5 worm cellular contexts compared by ENCODE assay signal in the genomic region with DNA sequence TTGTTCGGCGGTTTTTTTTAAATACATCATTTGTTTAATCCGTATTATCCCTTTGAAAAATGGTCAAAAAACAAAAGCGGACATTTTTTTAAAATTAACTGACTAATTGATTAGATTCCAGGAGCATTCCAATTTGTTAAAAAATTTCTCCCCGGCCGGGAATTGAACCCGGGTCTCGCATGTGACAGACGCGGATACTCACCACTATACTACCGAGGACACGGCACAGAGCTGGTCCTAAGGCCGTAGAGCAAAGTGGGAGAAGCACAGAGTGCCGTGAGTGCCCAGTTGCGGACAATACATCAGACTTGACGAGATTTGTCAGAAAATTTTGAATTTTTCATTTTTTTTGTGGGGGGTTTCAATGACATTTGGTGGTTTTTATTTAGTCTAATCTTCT.
TF ChIP-seq lines count a peak whose summit lies in the region.

No protein-coding gene starts in this region.

TF ChIP-seq in whole organism, L1 larva, 84 proteins besides CTCF, POLR2A, EP300 and RAD21:
- TF ChIP-seq hlh-4 (tag; optimal IDR thresholded peaks at IDR 0.05; lab: Kevin White, UChicago): no peak
- no peak for TF ChIP-seq swsn-7 (tag; optimal IDR thresholded peaks at IDR 0.05; lab: Kevin White, UChicago)
- TF ChIP-seq sox-4 (tag; optimal IDR thresholded peaks at IDR 0.05; lab: Kevin White, UChicago): no peak
- TF ChIP-seq ceh-63 (GFP tag; optimal IDR thresholded peaks at IDR 0.05; lab: Kevin White, UChicago): no peak
- no peak for TF ChIP-seq ztf-11 (tag; optimal IDR thresholded peaks at IDR 0.05; lab: Kevin White, UChicago)
- peak; percentile 6 for TF ChIP-seq nhr-71 (tag; optimal IDR thresholded peaks at IDR 0.05; lab: Kevin White, UChicago)
- no peak for TF ChIP-seq C16A3.4 (tag; optimal IDR thresholded peaks at IDR 0.05; lab: Kevin White, UChicago)
- no peak for TF ChIP-seq nhr-12 (tag; optimal IDR thresholded peaks at IDR 0.05; lab: Kevin White, UChicago)
- peak in 1 of 2 experiments; percentile 48 for TF ChIP-seq efl-1 (optimal IDR thresholded peaks at IDR 0.05; lab: Kevin White, UChicago)
- peak in 1 of 2 experiments; percentile 3 for TF ChIP-seq efl-1 (GFP tag; optimal IDR thresholded peaks at IDR 0.05 in 1 of 2; lab: Kevin White, UChicago)
- TF ChIP-seq rnt-1 (tag; optimal IDR thresholded peaks at IDR 0.05; lab: Kevin White, UChicago): peak; percentile 9
- TF ChIP-seq xbp-1 (tag; optimal IDR thresholded peaks at IDR 0.05; lab: Kevin White, UChicago): no peak
- TF ChIP-seq hpl-2 (GFP tag; optimal IDR thresholded peaks at IDR 0.05; lab: Kevin White, UChicago): peak; percentile 4

TF ChIP-seq in whole organism, L3 larva, 47 proteins besides CTCF, POLR2A, EP300 and RAD21 (continues in another document):
- TF ChIP-seq nhr-67 (tag; optimal IDR thresholded peaks at IDR 0.05; lab: Kevin White, UChicago): no peak
- no peak for TF ChIP-seq fkh-2 (tag; optimal IDR thresholded peaks at IDR 0.05; lab: Kevin White, UChicago)
- no peak for TF ChIP-seq ceh-16 (tag; optimal IDR thresholded peaks at IDR 0.05; lab: Kevin White, UChicago)
- TF ChIP-seq hmg-11 (tag; optimal IDR thresholded peaks at IDR 0.05; lab: Kevin White, UChicago): peak; percentile 16
- no peak for TF ChIP-seq nhr-28 (tag; optimal IDR thresholded peaks at IDR 0.05; lab: Kevin White, UChicago)
- no peak for TF ChIP-seq ama-1 (optimal IDR thresholded peaks at IDR 0.05; lab: Kevin White, UChicago)
- TF ChIP-seq pqm-1 (tag; optimal IDR thresholded peaks at IDR 0.05; lab: Kevin White, UChicago): no peak
- TF ChIP-seq fos-1 (tag; optimal IDR thresholded peaks at IDR 0.05; lab: Kevin White, UChicago): no peak
- no peak for TF ChIP-seq ceh-9 (tag; optimal IDR thresholded peaks at IDR 0.05; lab: Kevin White, UChicago)
- TF ChIP-seq unc-39 (tag; optimal IDR thresholded peaks at IDR 0.05; lab: Kevin White, UChicago): no peak
- no peak for TF ChIP-seq lsy-12 (tag; optimal IDR thresholded peaks at IDR 0.05; lab: Kevin White, UChicago)
- TF ChIP-seq nhr-237 (tag; optimal IDR thresholded peaks at IDR 0.05; lab: Kevin White, UChicago): no peak
- TF ChIP-seq lin-15B (tag; optimal IDR thresholded peaks at IDR 0.05; lab: Kevin White, UChicago): peak; percentile 14
- TF ChIP-seq nhr-25 (tag; optimal IDR thresholded peaks at IDR 0.05; lab: Kevin White, UChicago): no peak
- peak; percentile 16 for TF ChIP-seq nfya-1 (tag; optimal IDR thresholded peaks at IDR 0.05; lab: Kevin White, UChicago; ENCODE audit: insufficient read depth)
- TF ChIP-seq nhr-12 (tag; optimal IDR thresholded peaks at IDR 0.05; lab: Kevin White, UChicago): no peak
- no peak for TF ChIP-seq egl-5 (tag; optimal IDR thresholded peaks at IDR 0.05; lab: Kevin White, UChicago)
- TF ChIP-seq snpc-4 (tag; optimal IDR thresholded peaks at IDR 0.05; lab: Kevin White, UChicago): no peak
- TF ChIP-seq elt-2 (tag; optimal IDR thresholded peaks at IDR 0.05; lab: Kevin White, UChicago): peak; percentile 19
- TF ChIP-seq mml-1 (tag; optimal IDR thresholded peaks at IDR 0.05; lab: Kevin White, UChicago): no peak

TF ChIP-seq in whole organism, early embryonic, 17 proteins besides CTCF, POLR2A, EP300 and RAD21:
- peak; percentile 38; the same call in 1 of the 2 replicates for TF ChIP-seq scrt-1 (GFP tag; IDR thresholded peaks at IDR 0.05; lab: Robert Waterston, UW)
- TF ChIP-seq pes-1 (GFP tag; IDR thresholded peaks at IDR 0.05; lab: Robert Waterston, UW): peak; percentile 54; the same call in 1 of the 2 replicates
- no peak for TF ChIP-seq tbx-11 (GFP tag; IDR thresholded peaks at IDR 0.05; lab: Robert Waterston, UW)
- 0 out of 2 replicates have a peak, but pooled peaks have one; percentile 13 for TF ChIP-seq flt-1 (GFP tag; IDR thresholded peaks at IDR 0.05; lab: Robert Waterston, UW)
TF ChIP-seq in whole organism, early embryonic: peak in this region for 3.

TF ChIP-seq in whole organism, midembryonic, 9 proteins besides CTCF, POLR2A, EP300 and RAD21:
- TF ChIP-seq T22C8.4 (GFP tag; IDR thresholded peaks at IDR 0.05; lab: Robert Waterston, UW): no peak
- TF ChIP-seq flt-1 (GFP tag; IDR thresholded peaks at IDR 0.05; lab: Robert Waterston, UW): no peak
- TF ChIP-seq tab-1 (GFP tag; IDR thresholded peaks at IDR 0.05; lab: Robert Waterston, UW): peak; percentile 69; the same call in 1 of the 2 replicates
- peak; percentile 69; the same call in 1 of the 2 replicates for TF ChIP-seq ztf-23 (GFP tag; IDR thresholded peaks at IDR 0.05; lab: Robert Waterston, UW)
- TF ChIP-seq ref-1 (GFP tag; conservative IDR thresholded peaks at IDR 0.05; lab: Robert Waterston, UW): no peak
- TF ChIP-seq cog-1 (tag; optimal IDR thresholded peaks at IDR 0.05; lab: Kevin White, UChicago): no peak
- peak; percentile 55; the same call in 1 of the 2 replicates for TF ChIP-seq ztf-29 (GFP tag; IDR thresholded peaks at IDR 0.05; lab: Robert Waterston, UW)
- TF ChIP-seq klf-2 (GFP tag; conservative IDR thresholded peaks at IDR 0.05; lab: Robert Waterston, UW): no peak
- TF ChIP-seq med-1 (GFP tag; optimal IDR thresholded peaks at IDR 0.05; lab: Kevin White, UChicago; ENCODE audit: insufficient read depth): no peak
TF ChIP-seq in whole organism, midembryonic: peak in this region for 3.

TF ChIP-seq in whole organism, young adult, 124 proteins besides CTCF, POLR2A, EP300 and RAD21 (continues in another document):
- TF ChIP-seq efl-1 (GFP tag; optimal IDR thresholded peaks at IDR 0.05; lab: Kevin White, UChicago): no peak
- no peak for TF ChIP-seq ama-1 (optimal IDR thresholded peaks at IDR 0.05; lab: Kevin White, UChicago)
- peak in 1 of 2 experiments; percentile 54 for TF ChIP-seq ama-1 (GFP tag; optimal IDR thresholded peaks at IDR 0.05; lab: Kevin White, UChicago)
- no peak for TF ChIP-seq ceh-79 (tag; optimal IDR thresholded peaks at IDR 0.05; lab: Kevin White, UChicago)
- TF ChIP-seq ZK185.1 (tag; optimal IDR thresholded peaks at IDR 0.05; lab: Kevin White, UChicago; ENCODE audit: poor library complexity, severe bottlenecking): peak; percentile 12
- no peak for TF ChIP-seq K12H6.12 (tag; optimal IDR thresholded peaks at IDR 0.05; lab: Kevin White, UChicago)
- TF ChIP-seq F10E7.11 (tag; optimal IDR thresholded peaks at IDR 0.05; lab: Kevin White, UChicago): no peak
- TF ChIP-seq ceh-58 (GFP tag; IDR thresholded peaks at IDR 0.05; lab: Robert Waterston, UW): no peak
- 0 out of 2 replicates have a peak, but pooled peaks have one; percentile 25 for TF ChIP-seq ztf-28 (GFP tag; IDR thresholded peaks at IDR 0.05; lab: Robert Waterston, UW)
- no peak for TF ChIP-seq Y67H2A.10 (GFP tag; conservative IDR thresholded peaks at IDR 0.05; lab: Robert Waterston, UW)
- 0 out of 2 replicates have a peak, but pooled peaks have one; percentile 28 for TF ChIP-seq K11D2.4 (GFP tag; IDR thresholded peaks at IDR 0.05; lab: Robert Waterston, UW)
- TF ChIP-seq lir-1 (GFP tag; conservative IDR thresholded peaks at IDR 0.05; lab: Robert Waterston, UW): no peak
- TF ChIP-seq nfya-2 (GFP tag; IDR thresholded peaks at IDR 0.05; lab: Robert Waterston, UW): no peak
- 0 out of 2 replicates have a peak, but pooled peaks have one; percentile 19 for TF ChIP-seq Y53G8AR.9 (GFP tag; conservative IDR thresholded peaks at IDR 0.05; lab: Robert Waterston, UW)
- TF ChIP-seq ets-4 (GFP tag; optimal IDR thresholded peaks at IDR 0.05; lab: Kevin White, UChicago): no peak
- TF ChIP-seq tbp1 (GFP tag; optimal IDR thresholded peaks at IDR 0.05; lab: Kevin White, UChicago): peak; percentile 94
- TF ChIP-seq nhr-27 (tag; optimal IDR thresholded peaks at IDR 0.05; lab: Kevin White, UChicago): no peak
- TF ChIP-seq nhr-80 (tag; optimal IDR thresholded peaks at IDR 0.05; lab: Kevin White, UChicago): peak; percentile 23
- no peak for TF ChIP-seq hmg-20 (GFP tag; IDR thresholded peaks at IDR 0.05; lab: Robert Waterston, UW)
- TF ChIP-seq ztf-18 (tag; optimal IDR thresholded peaks at IDR 0.05; lab: Kevin White, UChicago): peak; percentile 69
- no peak for TF ChIP-seq nhr-179 (tag; optimal IDR thresholded peaks at IDR 0.05; lab: Kevin White, UChicago)
- no peak for TF ChIP-seq unc-130 (GFP tag; optimal IDR thresholded peaks at IDR 0.05; lab: Kevin White, UChicago)
- TF ChIP-seq F49E8.2 (tag; optimal IDR thresholded peaks at IDR 0.05; lab: Kevin White, UChicago; ENCODE audit: insufficient read depth): peak; percentile 68
- TF ChIP-seq T07F8.4 (tag; optimal IDR thresholded peaks at IDR 0.05; lab: Kevin White, UChicago): peak; percentile 1
- TF ChIP-seq bed-2 (GFP tag; IDR thresholded peaks at IDR 0.05; lab: Robert Waterston, UW): no peak
- peak; percentile 63 for TF ChIP-seq madf-6 (GFP tag; IDR thresholded peaks at IDR 0.05; lab: Robert Waterston, UW)
- TF ChIP-seq him-1 (tag; optimal IDR thresholded peaks at IDR 0.05; lab: Kevin White, UChicago): peak; percentile 46
- TF ChIP-seq F55B11.4 (tag; optimal IDR thresholded peaks at IDR 0.05; lab: Kevin White, UChicago; ENCODE audit: borderline replicate concordance, insufficient read depth): no peak
- no peak for TF ChIP-seq mel-28 (tag; optimal IDR thresholded peaks at IDR 0.05; lab: Kevin White, UChicago; ENCODE audit: borderline replicate concordance)
- 0 out of 2 replicates have a peak, but pooled peaks have one; percentile 57 for TF ChIP-seq ceh-40 (GFP tag; IDR thresholded peaks at IDR 0.05; lab: Robert Waterston, UW)
- no peak for TF ChIP-seq hlh-12 (tag; optimal IDR thresholded peaks at IDR 0.05; lab: Kevin White, UChicago)
- no peak for TF ChIP-seq snpc-1.1 (tag; optimal IDR thresholded peaks at IDR 0.05; lab: Kevin White, UChicago; ENCODE audit: insufficient read depth)
- TF ChIP-seq F23B12.7 (tag; optimal IDR thresholded peaks at IDR 0.05; lab: Kevin White, UChicago; ENCODE audit: insufficient read depth): peak; percentile 79
- TF ChIP-seq hlh-26 (GFP tag; conservative IDR thresholded peaks at IDR 0.05; lab: Robert Waterston, UW): no peak
- no peak for TF ChIP-seq akir-1 (GFP tag; optimal IDR thresholded peaks at IDR 0.05; lab: Kevin White, UChicago)
- peak; percentile 77 for TF ChIP-seq D2030.7 (GFP tag; IDR thresholded peaks at IDR 0.05; lab: Robert Waterston, UW)
- no peak for TF ChIP-seq zim-3 (tag; optimal IDR thresholded peaks at IDR 0.05; lab: Kevin White, UChicago)
- TF ChIP-seq lin-35 (GFP tag; optimal IDR thresholded peaks at IDR 0.05; lab: Kevin White, UChicago): peak in 1 of 3 experiments; percentile 27
- TF ChIP-seq snpc-4 (GFP tag; optimal IDR thresholded peaks at IDR 0.05; lab: Kevin White, UChicago): peak; percentile 59
- TF ChIP-seq snpc-4 (tag; optimal IDR thresholded peaks at IDR 0.05; lab: Kevin White, UChicago): peak in 3 of 4 experiments; percentile 15 to 56 (median 26)
- TF ChIP-seq somi-1 (GFP tag; optimal IDR thresholded peaks at IDR 0.05; lab: Kevin White, UChicago): no peak
- TF ChIP-seq B0019.2 (GFP tag; conservative IDR thresholded peaks at IDR 0.05; lab: Robert Waterston, UW): no peak
- no peak for TF ChIP-seq lag-1 (GFP tag; IDR thresholded peaks at IDR 0.05; lab: Robert Waterston, UW)
